Fruit fly (Drosophila melanogaster) whole organism, pupa: ENCODE results near the gene CG1137.

Source experiments
- CG12605 ChIP-seq: fragments of 200-800 bp; sonication (Bioruptor generic); IDR thresholded peaks from 2 replicates; pipeline ENCODE4 v1.3.6; 2022; ENCODE audit warnings: missing biosample characterization, missing genetic modification characterization
- CG13204 ChIP-seq: fragments of 200-800 bp; sonication (Bioruptor generic); optimal IDR thresholded peaks from 2 replicates; lab custom pipeline; 2018; ENCODE audit warnings: missing biosample characterization, mild to moderate bottlenecking, missing genetic modification characterization, moderate library complexity
- Ets98B ChIP-seq: fragments of 200-800 bp; sonication (Bioruptor generic); IDR thresholded peaks from 2 replicates; pipeline ENCODE4 v1.3.6; 2022; ENCODE audit warnings: missing biosample characterization, missing genetic modification characterization

DNA sequence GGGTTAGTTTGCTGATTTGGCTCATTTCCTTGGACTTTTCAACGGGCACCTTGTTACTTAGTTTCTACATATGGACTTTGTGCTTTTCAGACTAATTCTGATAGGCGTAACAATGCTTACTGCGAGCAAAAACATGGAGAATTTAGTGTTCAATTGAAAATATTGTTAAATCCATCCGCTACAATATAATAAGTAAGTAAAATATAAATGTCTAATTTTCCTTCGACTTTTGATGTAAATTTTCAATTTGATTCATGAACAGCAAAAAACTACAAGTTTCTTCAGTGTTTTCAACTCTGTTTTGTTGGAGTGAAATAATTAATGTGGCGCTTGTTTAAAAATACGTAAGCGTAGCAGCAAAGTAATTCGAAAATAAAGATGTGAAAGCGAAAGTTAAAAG is 48.7 kb upstream of the CG1137 start, which contains the start of gene glob2:
- no peak for TF ChIP-seq CG12605
- no peak for TF ChIP-seq Ets98B (GFP tag; lab: Robert Waterston, UW)
- no peak for TF ChIP-seq CG13204
